Worm (Caenorhabditis elegans) whole organism, L1 larva: ENCODE data around the gene syx-16.

Source experiments
- aha-1 ChIP-seq: fragments of 150-350 bp; optimal IDR thresholded peaks from 2 replicates; lab custom pipeline; 2014; ENCODE audit warnings: missing biosample characterization, missing genetic modification characterization
- aly-2 ChIP-seq: fragments of 150-350 bp; optimal IDR thresholded peaks from 2 replicates; lab custom pipeline; 2014; ENCODE audit warnings: missing biosample characterization, missing genetic modification characterization
- ama-1 ChIP-seq: fragments of 150-350 bp; optimal IDR thresholded peaks from 2 replicates; lab custom pipeline; 2014
- ceh-88 ChIP-seq: fragments of 200-800 bp; sonication (Bioruptor generic); IDR thresholded peaks from 2 replicates; pipeline ENCODE4 v1.3.6; 2022; ENCODE audit warnings: missing genetic modification characterization, missing compliant biosample characterization
- ceh-90 ChIP-seq: sonication (generic microtip); optimal IDR thresholded peaks from 2 replicates; lab custom pipeline; 2016; ENCODE audit warnings: missing genetic modification characterization, missing compliant biosample characterization
- dpl-1 ChIP-seq, 3 experiments: fragments of 150-350 bp in 2 of 3; sonication (generic microtip) in 1 of 3; optimal IDR thresholded peaks; 2 replicates each; lab custom pipeline; 2014 to 2017; ENCODE audit warnings: missing biosample characterization in 3 of 3, missing genetic modification characterization in 3 of 3, missing genetic modification reagents in 3 of 3
- dsc-1 ChIP-seq: sonication (generic microtip); optimal IDR thresholded peaks from 2 replicates; lab custom pipeline; 2016; ENCODE audit warnings: mild to moderate bottlenecking, missing genetic modification characterization, missing compliant biosample characterization
- efl-1 ChIP-seq, 4 experiments: fragments of 150-350 bp; optimal IDR thresholded peaks in 3 of 4; peaks in 1 of 4; 1 replicate in 1 of 4; 2 replicates in 3 of 4; lab custom pipeline; 2014; ENCODE audit warnings: missing biosample characterization in 2 of 4, missing genetic modification characterization in 2 of 4, missing genetic modification reagents in 2 of 4
- egl-13 ChIP-seq: sonication (generic microtip); optimal IDR thresholded peaks from 2 replicates; lab custom pipeline; 2016; ENCODE audit warnings: missing genotype, missing genetic modification reagents, missing genetic modification characterization, missing compliant biosample characterization
- elt-2 ChIP-seq: sonication (generic microtip); optimal IDR thresholded peaks from 2 replicates; lab custom pipeline; 2016; ENCODE audit warnings: missing genetic modification characterization, mild to moderate bottlenecking, inconsistent platforms, missing compliant biosample characterization, missing genetic modification reagents
- fkh-4 ChIP-seq: sonication (generic microtip); optimal IDR thresholded peaks from 2 replicates; lab custom pipeline; 2016; ENCODE audit warnings: missing compliant biosample characterization, missing genetic modification characterization, borderline replicate concordance
- fos-1 ChIP-seq: fragments of 150-350 bp; optimal IDR thresholded peaks from 2 replicates; lab custom pipeline; 2014; ENCODE audit warnings: missing biosample characterization, missing genetic modification characterization
- hlh-17 ChIP-seq: fragments of 200-800 bp; sonication (Bioruptor generic); optimal IDR thresholded peaks from 2 replicates; lab custom pipeline; 2018; ENCODE audit warnings: missing genetic modification characterization, mild to moderate bottlenecking, missing compliant biosample characterization, moderate library complexity, borderline replicate concordance
- lin-14 ChIP-seq: fragments of 200-800 bp; sonication (Bioruptor generic); optimal IDR thresholded peaks from 2 replicates; lab custom pipeline; 2018; ENCODE audit warnings: mild to moderate bottlenecking, missing genetic modification characterization, moderate library complexity, missing compliant biosample characterization
- lin-35 ChIP-seq, 2 experiments: fragments of 150-350 bp; optimal IDR thresholded peaks; 2 replicates each; lab custom pipeline; 2014; ENCODE audit warnings: missing biosample characterization in 2 of 2, missing genetic modification characterization in 2 of 2, missing genetic modification reagents in 2 of 2
- lir-3 ChIP-seq: sonication (generic microtip); optimal IDR thresholded peaks from 2 replicates; lab custom pipeline; 2016; ENCODE audit warnings: mild to moderate bottlenecking, missing genetic modification characterization, moderate library complexity, missing compliant biosample characterization; ENCODE audit not compliant: poor library complexity
- lsy-2 ChIP-seq, 2 experiments: fragments of 150-350 bp; optimal IDR thresholded peaks; 2 replicates each; lab custom pipeline; 2014; ENCODE audit warnings: missing biosample characterization in 2 of 2, missing genetic modification characterization in 2 of 2
- nhr-11 ChIP-seq: fragments of 150-350 bp; optimal IDR thresholded peaks from 2 replicates; lab custom pipeline; 2014; ENCODE audit warnings: missing biosample characterization, missing genetic modification characterization
- nhr-20 ChIP-seq: sonication (generic microtip); optimal IDR thresholded peaks from 2 replicates; lab custom pipeline; 2016; ENCODE audit warnings: mild to moderate bottlenecking, missing genetic modification characterization, missing compliant biosample characterization
- nhr-28 ChIP-seq: fragments of 150-350 bp; optimal IDR thresholded peaks from 2 replicates; lab custom pipeline; 2014; ENCODE audit warnings: missing biosample characterization, missing genetic modification characterization
- nhr-71 ChIP-seq: sonication (generic microtip); optimal IDR thresholded peaks from 2 replicates; lab custom pipeline; 2016; ENCODE audit warnings: mild to moderate bottlenecking, missing genetic modification characterization, moderate library complexity, missing compliant biosample characterization
- nhr-77 ChIP-seq: fragments of 150-350 bp; optimal IDR thresholded peaks from 2 replicates; lab custom pipeline; 2014; ENCODE audit warnings: missing biosample characterization, missing genetic modification characterization
- nhr-85 ChIP-seq: sonication (generic microtip); peaks from one replicate; lab custom pipeline; 2016; ENCODE audit warnings: missing genetic modification characterization, inconsistent platforms, missing compliant biosample characterization
- nhr-90 ChIP-seq: sonication (generic microtip); optimal IDR thresholded peaks from 2 replicates; lab custom pipeline; 2016; ENCODE audit warnings: mild to moderate bottlenecking, missing genetic modification characterization, missing compliant biosample characterization; ENCODE audit not compliant: poor library complexity
- rnt-1 ChIP-seq: sonication (generic microtip); optimal IDR thresholded peaks from 2 replicates; lab custom pipeline; 2016; ENCODE audit warnings: mild to moderate bottlenecking, missing genetic modification characterization, moderate library complexity, missing compliant biosample characterization
- skn-1 ChIP-seq: fragments of 150-350 bp; optimal IDR thresholded peaks from 2 replicates; lab custom pipeline; 2014; ENCODE audit warnings: missing biosample characterization, missing genetic modification characterization
- sox-4 ChIP-seq: sonication (generic microtip); optimal IDR thresholded peaks from 2 replicates; lab custom pipeline; 2016; ENCODE audit warnings: missing genetic modification characterization, missing compliant biosample characterization
- sup-37 ChIP-seq: fragments of 200-800 bp; sonication (Bioruptor generic); optimal IDR thresholded peaks from 2 replicates; lab custom pipeline; 2018; ENCODE audit warnings: mild to moderate bottlenecking, missing genetic modification characterization, missing compliant biosample characterization
- swsn-7 ChIP-seq: sonication (generic microtip); optimal IDR thresholded peaks from 2 replicates; lab custom pipeline; 2016; ENCODE audit warnings: missing genetic modification characterization, missing compliant biosample characterization
- tlp-1 ChIP-seq: fragments of 150-350 bp; optimal IDR thresholded peaks from 2 replicates; lab custom pipeline; 2014; ENCODE audit warnings: missing biosample characterization, missing genetic modification characterization
- unc-130 ChIP-seq: fragments of 150-350 bp; optimal IDR thresholded peaks from 2 replicates; lab custom pipeline; 2017; ENCODE audit warnings: missing biosample characterization, missing genetic modification characterization, inconsistent platforms
- unc-30 ChIP-seq: sonication (generic microtip); optimal IDR thresholded peaks from 2 replicates; lab custom pipeline; 2017; ENCODE audit warnings: missing biosample characterization, missing genetic modification characterization
- zag-1 ChIP-seq: fragments of 150-350 bp; optimal IDR thresholded peaks from 2 replicates; lab custom pipeline; 2014; ENCODE audit warnings: missing biosample characterization, missing genetic modification characterization
- zip-4 ChIP-seq: fragments of 200-800 bp; sonication (Bioruptor generic); optimal IDR thresholded peaks from 2 replicates; lab custom pipeline; 2018; ENCODE audit warnings: mild to moderate bottlenecking, missing genetic modification characterization, moderate library complexity, missing compliant biosample characterization

Gene syx-16

ce11 chrIII:5208992-5209391 lies at the start of gene syx-16:
TSS of gene syx-16 (minus strand) at chrIII:5209109.
- TF ChIP-seq lsy-2 (tag; optimal IDR thresholded peaks at IDR 0.05; lab: Kevin White, UChicago) (peak in 1 of 2 experiments; percentile 28), rnt-1 (tag; lab: Kevin White, UChicago) (no peak)

- TF ChIP-seq dpl-1 (GFP tag; optimal IDR thresholded peaks at IDR 0.05; lab: Kevin White, UChicago): peak in 1 of 3 experiments; percentile 14
- TF ChIP-seq lin-14 (GFP tag; lab: Kevin White, UChicago): no peak
- no peak for TF ChIP-seq efl-1 (optimal IDR thresholded peaks at IDR 0.05; lab: Kevin White, UChicago)
- peak; percentile 2 to 81 for TF ChIP-seq efl-1 (GFP tag; optimal IDR thresholded peaks at IDR 0.05 in 1 of 2; lab: Kevin White, UChicago)
- peak; percentile 3 to 11 for TF ChIP-seq lin-35 (GFP tag; optimal IDR thresholded peaks at IDR 0.05; lab: Kevin White, UChicago)
Observed at ce11 chrIII:5254108-5254507, 45.2 kb upstream of the syx-16 start, which contains the start of the genes sumv-1 and gop-1. TSS of gene sumv-1 (minus strand) at chrIII:5254187. TSS of gene gop-1 (plus strand) at chrIII:5254438.

ce11 chrIII:5248706-5249105 lies 39.8 kb upstream of the syx-16 start:
- TF ChIP-seq nhr-77 (tag; lab: Kevin White, UChicago): no peak
- no peak for TF ChIP-seq efl-1 (optimal IDR thresholded peaks at IDR 0.05; lab: Kevin White, UChicago)
- peak in 1 of 2 experiments; percentile 29 for TF ChIP-seq efl-1 (GFP tag; optimal IDR thresholded peaks at IDR 0.05 in 1 of 2; lab: Kevin White, UChicago)
- peak; percentile 48 for TF ChIP-seq dsc-1
- TF ChIP-seq tlp-1 (tag; lab: Kevin White, UChicago): no peak
- TF ChIP-seq, all 84 proteins: peak for 2

ce11 chrIII:5245067-5245466 lies 36.2 kb upstream of the syx-16 start:
- TF ChIP-seq zag-1 (no peak), rnt-1 (tag; lab: Kevin White, UChicago) (no peak), ceh-90 (tag; lab: Kevin White, UChicago) (no peak), lir-3 (no peak), unc-130 (tag; lab: Kevin White, UChicago) (no peak), nhr-77 (tag; lab: Kevin White, UChicago) (no peak), unc-30 (no peak), ama-1 (lab: Kevin White, UChicago) (no peak), nhr-28 (tag; lab: Kevin White, UChicago) (no peak), fos-1 (tag; lab: Kevin White, UChicago) (no peak), aha-1 (tag; lab: Kevin White, UChicago) (no peak), egl-13 (tag; lab: Kevin White, UChicago) (no peak), skn-1 (no peak), sox-4 (tag; lab: Kevin White, UChicago) (no peak)
- TF ChIP-seq, all 84 proteins: peak for 0

- no peak for TF ChIP-seq elt-2
- no peak for TF ChIP-seq ceh-88 (GFP tag; lab: Robert Waterston, UW)
- TF ChIP-seq nhr-71 (tag; lab: Kevin White, UChicago): no peak
- TF ChIP-seq egl-13 (tag; lab: Kevin White, UChicago): no peak
- TF ChIP-seq nhr-90 (tag; lab: Kevin White, UChicago): no peak
- TF ChIP-seq aly-2 (tag; lab: Kevin White, UChicago): no peak
- TF ChIP-seq nhr-20: no peak
Observed at ce11 chrIII:5244539-5244938, 35.6 kb upstream of the syx-16 start, which contains the start of gene cnd-1. TSS of gene cnd-1 (minus strand) at chrIII:5244639.

- TF ChIP-seq efl-1 (optimal IDR thresholded peaks at IDR 0.05; lab: Kevin White, UChicago): no peak
- TF ChIP-seq efl-1 (GFP tag; optimal IDR thresholded peaks at IDR 0.05 in 1 of 2; lab: Kevin White, UChicago): peak in 1 of 2 experiments; percentile 77
- TF ChIP-seq zip-4 (GFP tag; lab: Kevin White, UChicago): no peak
- TF ChIP-seq nhr-11 (tag; lab: Kevin White, UChicago): no peak
Observed at ce11 chrIII:5241854-5242253, 32.9 kb upstream of the syx-16 start.

- TF ChIP-seq sup-37 (no peak), fkh-4 (tag; lab: Kevin White, UChicago) (no peak), nhr-77 (tag; lab: Kevin White, UChicago) (no peak), hlh-17 (no peak), swsn-7 (tag; lab: Kevin White, UChicago) (no peak), fos-1 (tag; lab: Kevin White, UChicago) (no peak), nhr-85 (tag; lab: Kevin White, UChicago) (peak; percentile 33)
Observed at ce11 chrIII:5236104-5236503, 27.2 kb upstream of the syx-16 start, which contains the start of gene prx-10. TSS of gene prx-10 (plus strand) at chrIII:5236404.
